1 fruit fly cellular context compared by ENCODE assay signal in the genomic region with DNA sequence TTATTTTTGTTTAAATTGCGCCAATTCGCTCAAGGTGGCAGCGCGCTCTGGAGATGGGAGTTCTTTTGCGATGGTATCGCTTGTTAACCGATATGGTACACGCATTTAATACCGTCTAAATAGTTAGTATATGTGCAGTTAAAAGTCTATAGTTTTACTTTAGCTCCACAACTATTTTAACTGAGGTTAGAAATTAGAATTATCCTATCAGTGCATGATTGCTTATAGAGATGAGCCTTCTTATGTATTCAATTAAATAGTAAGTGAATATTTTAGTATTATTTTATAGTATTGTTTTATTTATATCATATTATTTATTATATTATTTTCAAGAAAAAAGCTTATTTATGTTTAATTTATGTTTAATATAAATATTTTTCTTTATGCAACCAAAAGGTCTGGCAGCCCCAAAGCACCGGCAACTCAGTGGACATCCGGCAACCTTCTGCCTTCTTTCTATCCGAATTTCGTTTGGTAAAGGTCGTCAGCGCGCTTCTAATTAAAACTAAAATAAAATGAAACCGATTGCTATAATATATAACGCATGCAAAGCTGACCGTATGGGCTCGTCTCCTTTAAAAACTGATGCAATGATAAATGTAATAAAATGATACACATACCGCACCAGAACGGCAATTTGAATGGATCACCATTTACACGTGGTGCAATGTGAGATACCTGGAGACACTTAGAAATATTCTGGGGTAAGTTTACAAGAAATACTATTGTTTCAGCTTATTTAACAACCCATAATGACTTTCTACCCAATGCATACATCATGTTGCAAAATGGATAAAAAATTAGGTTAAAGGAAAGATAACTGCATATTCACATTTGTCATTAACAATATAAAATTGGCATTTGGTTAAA.
TF ChIP-seq lines count a peak whose summit lies in the region.

A gene (minus strand): TSS at position 52 of the 870 bp plus-strand sequence.

TF ChIP-seq in whole organism, embryonic, 481 proteins besides CTCF, POLR2A, EP300 and RAD21 (continued from another document and continues in another):
- TF ChIP-seq CG15479 (GFP tag; optimal IDR thresholded peaks at IDR 0.05; lab: Kevin White, UChicago) (peak; percentile 43), Rx (GFP tag; IDR thresholded peaks at IDR 0.05; lab: Robert Waterston, UW) (peak; percentile 36; the same call in 1 of the 2 replicates), CG34376 (GFP tag; optimal IDR thresholded peaks at IDR 0.05; lab: Kevin White, UChicago) (no peak), CG1832 (GFP tag; optimal IDR thresholded peaks at IDR 0.05; lab: Kevin White, UChicago) (no peak), insv (GFP tag; optimal IDR thresholded peaks at IDR 0.05; lab: Kevin White, UChicago) (peak in 1 of 2 experiments; percentile 44), Poxn (GFP tag; IDR thresholded peaks at IDR 0.05; lab: Robert Waterston, UW) (no peak), CG10959 (GFP tag; IDR thresholded peaks at IDR 0.05; lab: Robert Waterston, UW) (no peak), Nf-YB (GFP tag; optimal IDR thresholded peaks at IDR 0.05; lab: Kevin White, UChicago) (peak; percentile 50), CkIIα-i1 (GFP tag; IDR thresholded peaks at IDR 0.05; lab: Robert Waterston, UW) (no peak), Meics (GFP tag; optimal IDR thresholded peaks at IDR 0.05; lab: Kevin White, UChicago) (peak; percentile 67), C15 (GFP tag; IDR thresholded peaks at IDR 0.05; lab: Robert Waterston, UW) (no peak), ssp (GFP tag; IDR thresholded peaks at IDR 0.05; lab: Robert Waterston, UW) (peak; percentile 53; the same call in 1 of the 2 replicates), GATAe (GFP tag; conservative IDR thresholded peaks at IDR 0.05; lab: Robert Waterston, UW) (no peak), p53 (GFP tag; optimal IDR thresholded peaks at IDR 0.05; lab: Kevin White, UChicago) (no peak), CG7987 (GFP tag; optimal IDR thresholded peaks at IDR 0.05; lab: Kevin White, UChicago) (no peak), Nf-YC (tag; optimal IDR thresholded peaks at IDR 0.05; lab: Kevin White, UChicago) (peak; percentile 75), CG2875 (GFP tag; optimal IDR thresholded peaks at IDR 0.05; lab: Kevin White, UChicago) (peak; percentile 43), CG33557 (GFP tag; optimal IDR thresholded peaks at IDR 0.05; lab: Kevin White, UChicago) (peak; percentile 62), CG16779 (GFP tag; IDR thresholded peaks at IDR 0.05; lab: Robert Waterston, UW) (no peak), croc (GFP tag; conservative IDR thresholded peaks at IDR 0.05; lab: Robert Waterston, UW) (peak; percentile 57), Oaz (GFP tag; IDR thresholded peaks at IDR 0.05; lab: Robert Waterston, UW) (no peak), nom (GFP tag; optimal IDR thresholded peaks at IDR 0.05; lab: Kevin White, UChicago) (no peak), dan (GFP tag; IDR thresholded peaks at IDR 0.05; lab: Robert Waterston, UW) (no peak), CG30020 (tag; optimal IDR thresholded peaks at IDR 0.05; lab: Kevin White, UChicago) (peak; percentile 77), pb (GFP tag; optimal IDR thresholded peaks at IDR 0.05; lab: Kevin White, UChicago) (no peak), unpg (GFP tag; optimal IDR thresholded peaks at IDR 0.05; lab: Kevin White, UChicago) (peak; percentile 66), eve (GFP tag; optimal IDR thresholded peaks at IDR 0.05; lab: Kevin White, UChicago) (no peak), CG13123 (GFP tag; optimal IDR thresholded peaks at IDR 0.05; lab: Kevin White, UChicago) (no peak), Stat92E (GFP tag; optimal IDR thresholded peaks at IDR 0.05; lab: Kevin White, UChicago) (no peak), pan (optimal IDR thresholded peaks at IDR 0.05; lab: Kevin White, UChicago) (no peak), pan (GFP tag; optimal IDR thresholded peaks at IDR 0.05 in 1 of 2, IDR thresholded peaks at IDR 0.05 in 1 of 2) (peak in 1 of 2 experiments; percentile 65), CG10565 (GFP tag; optimal IDR thresholded peaks at IDR 0.05; lab: Kevin White, UChicago) (no peak), CG17568 (GFP tag; optimal IDR thresholded peaks at IDR 0.05; lab: Kevin White, UChicago) (no peak), CG13296 (GFP tag; optimal IDR thresholded peaks at IDR 0.05; lab: Kevin White, UChicago) (peak; percentile 54), CG10543 (GFP tag; optimal IDR thresholded peaks at IDR 0.05; lab: Kevin White, UChicago) (peak; percentile 47), lov (optimal IDR thresholded peaks at IDR 0.05; lab: Kevin White, UChicago) (no peak), lov (GFP tag; IDR thresholded peaks at IDR 0.05; lab: Robert Waterston, UW) (no peak), dati (GFP tag; IDR thresholded peaks at IDR 0.05; lab: Robert Waterston, UW) (no peak), HHEX (GFP tag; optimal IDR thresholded peaks at IDR 0.05; lab: Kevin White, UChicago) (peak; percentile 52), Hand (GFP tag; optimal IDR thresholded peaks at IDR 0.05; lab: Kevin White, UChicago) (no peak), Sry-β (GFP tag; optimal IDR thresholded peaks at IDR 0.05; lab: Kevin White, UChicago) (peak; percentile 37), ara (GFP tag; IDR thresholded peaks at IDR 0.05; lab: Robert Waterston, UW) (no peak), aop (GFP tag; IDR thresholded peaks at IDR 0.05; lab: Robert Waterston, UW) (no peak), Bgb (GFP tag; IDR thresholded peaks at IDR 0.05; lab: Robert Waterston, UW; ENCODE audit: partially characterized antibody) (peak; percentile 75), sisA (GFP tag; IDR thresholded peaks at IDR 0.05; lab: Robert Waterston, UW) (peak; percentile 49), CG6272 (GFP tag; IDR thresholded peaks at IDR 0.05; lab: Robert Waterston, UW) (peak; percentile 78), chm (GFP tag; IDR thresholded peaks at IDR 0.05; lab: Robert Waterston, UW) (no peak), Hr39 (optimal IDR thresholded peaks at IDR 0.05; lab: Kevin White, UChicago) (no peak), CG14014 (GFP tag; IDR thresholded peaks at IDR 0.05; lab: Robert Waterston, UW) (no peak), maf-S (GFP tag; optimal IDR thresholded peaks at IDR 0.05; lab: Kevin White, UChicago) (peak; percentile 4), CG32532 (GFP tag; IDR thresholded peaks at IDR 0.05; lab: Robert Waterston, UW) (peak; percentile 49; the same call in 1 of the 2 replicates), CG13424 (tag; optimal IDR thresholded peaks at IDR 0.05; lab: Kevin White, UChicago) (peak; percentile 76), inv (GFP tag; IDR thresholded peaks at IDR 0.05; lab: Robert Waterston, UW; ENCODE audit: partially characterized antibody) (peak; percentile 84), stc (GFP tag; IDR thresholded peaks at IDR 0.05; lab: Robert Waterston, UW) (no peak), mld (GFP tag; IDR thresholded peaks at IDR 0.05; lab: Robert Waterston, UW; ENCODE audit: partially characterized antibody) (no peak), CG8478 (optimal IDR thresholded peaks at IDR 0.05; lab: Kevin White, UChicago) (no peak), CG12236 (GFP tag; optimal IDR thresholded peaks at IDR 0.05; lab: Kevin White, UChicago) (no peak), zfh2 (GFP tag; optimal IDR thresholded peaks at IDR 0.05; lab: Kevin White, UChicago) (peak; percentile 53), gsb-n (tag; optimal IDR thresholded peaks at IDR 0.05; lab: Kevin White, UChicago) (peak; percentile 70), ftz-f1 (GFP tag; optimal IDR thresholded peaks at IDR 0.05; lab: Kevin White, UChicago) (peak; percentile 37), salm (tag; optimal IDR thresholded peaks at IDR 0.05; lab: Kevin White, UChicago) (no peak), CG12219 (GFP tag; optimal IDR thresholded peaks at IDR 0.05; lab: Kevin White, UChicago) (no peak), D (optimal IDR thresholded peaks at IDR 0.05; lab: Kevin White, UChicago) (no peak), D (GFP tag; optimal IDR thresholded peaks at IDR 0.05; lab: Kevin White, UChicago) (peak; percentile 57), CG11398 (GFP tag; optimal IDR thresholded peaks at IDR 0.05; lab: Kevin White, UChicago) (no peak), CG6254 (GFP tag; optimal IDR thresholded peaks at IDR 0.05; lab: Kevin White, UChicago) (peak; percentile 53), grn (GFP tag; optimal IDR thresholded peaks at IDR 0.05; lab: Kevin White, UChicago) (no peak), Scr (GFP tag; IDR thresholded peaks at IDR 0.05; lab: Robert Waterston, UW; ENCODE audit: partially characterized antibody) (peak; percentile 89), tna (GFP tag; IDR thresholded peaks at IDR 0.05; lab: Robert Waterston, UW; ENCODE audit: partially characterized antibody) (no peak; the same call in 1 of the 2 replicates), Doc2 (GFP tag; IDR thresholded peaks at IDR 0.05; lab: Robert Waterston, UW) (no peak), CG9727 (GFP tag; optimal IDR thresholded peaks at IDR 0.05; lab: Kevin White, UChicago) (peak; percentile 87), dmrt11E (tag; optimal IDR thresholded peaks at IDR 0.05; lab: Kevin White, UChicago) (peak; percentile 82), sug (tag; optimal IDR thresholded peaks at IDR 0.05; lab: Kevin White, UChicago) (peak; percentile 57), Dp (GFP tag; optimal IDR thresholded peaks at IDR 0.05; lab: Kevin White, UChicago) (peak; percentile 62), Chrac-16 (GFP tag; optimal IDR thresholded peaks at IDR 0.05; lab: Kevin White, UChicago) (peak; percentile 72), CG11504 (tag; optimal IDR thresholded peaks at IDR 0.05; lab: Kevin White, UChicago) (peak; percentile 83), cas (GFP tag; IDR thresholded peaks at IDR 0.05; lab: Robert Waterston, UW) (no peak), Camta (GFP tag; optimal IDR thresholded peaks at IDR 0.05; lab: Kevin White, UChicago) (peak; percentile 58), tx (GFP tag; optimal IDR thresholded peaks at IDR 0.05; lab: Kevin White, UChicago) (no peak), tup (GFP tag; optimal IDR thresholded peaks at IDR 0.05; lab: Kevin White, UChicago) (peak; percentile 7), Med (GFP tag; lab: Kevin White, UChicago) (peak; percentile 56), Hr78 (GFP tag; optimal IDR thresholded peaks at IDR 0.05; lab: Kevin White, UChicago) (no peak), CG7556 (GFP tag; optimal IDR thresholded peaks at IDR 0.05; lab: Kevin White, UChicago) (peak; percentile 75), CG9876 (GFP tag; optimal IDR thresholded peaks at IDR 0.05; lab: Kevin White, UChicago) (no peak), chn (GFP tag; optimal IDR thresholded peaks at IDR 0.05; lab: Kevin White, UChicago) (no peak), luna (GFP tag; optimal IDR thresholded peaks at IDR 0.05; lab: Kevin White, UChicago) (no peak), CG11723 (GFP tag; optimal IDR thresholded peaks at IDR 0.05; lab: Kevin White, UChicago) (no peak), CG7786 (GFP tag; optimal IDR thresholded peaks at IDR 0.05; lab: Kevin White, UChicago) (no peak), prd (optimal IDR thresholded peaks at IDR 0.05; lab: Kevin White, UChicago) (no peak), prd (GFP tag; IDR thresholded peaks at IDR 0.05; lab: Robert Waterston, UW) (peak; percentile 85), vvl (GFP tag; IDR thresholded peaks at IDR 0.05; lab: Robert Waterston, UW) (peak; percentile 65), CG13894 (tag; optimal IDR thresholded peaks at IDR 0.05; lab: Kevin White, UChicago) (no peak), CG4854 (GFP tag; optimal IDR thresholded peaks at IDR 0.05; lab: Kevin White, UChicago) (no peak), dimm (GFP tag; IDR thresholded peaks at IDR 0.05; lab: Robert Waterston, UW) (no peak), shn (GFP tag; optimal IDR thresholded peaks at IDR 0.05; lab: Kevin White, UChicago) (peak; percentile 22), CG18619 (GFP tag; optimal IDR thresholded peaks at IDR 0.05; lab: Kevin White, UChicago) (peak; percentile 55), fd64A (GFP tag; optimal IDR thresholded peaks at IDR 0.05; lab: Kevin White, UChicago) (no peak), B-H2 (GFP tag; optimal IDR thresholded peaks at IDR 0.05; lab: Kevin White, UChicago) (peak; percentile 54), D19A (tag; optimal IDR thresholded peaks at IDR 0.05; lab: Kevin White, UChicago) (peak; percentile 49), nmo (GFP tag; optimal IDR thresholded peaks at IDR 0.05; lab: Kevin White, UChicago) (peak; percentile 88), abd-A (tag; optimal IDR thresholded peaks at IDR 0.05; lab: Kevin White, UChicago) (no peak), Sry-δ (GFP tag; optimal IDR thresholded peaks at IDR 0.05; lab: Kevin White, UChicago) (peak; percentile 89), HmgD (GFP tag; optimal IDR thresholded peaks at IDR 0.05; lab: Kevin White, UChicago) (no peak), CG17186 (GFP tag; optimal IDR thresholded peaks at IDR 0.05; lab: Kevin White, UChicago) (peak; percentile 41), Hmr (GFP tag; optimal IDR thresholded peaks at IDR 0.05; lab: Kevin White, UChicago) (peak; percentile 75), CG1792 (GFP tag; optimal IDR thresholded peaks at IDR 0.05; lab: Kevin White, UChicago) (peak; percentile 2), nau (GFP tag; optimal IDR thresholded peaks at IDR 0.05; lab: Kevin White, UChicago) (no peak), seq (GFP tag; IDR thresholded peaks at IDR 0.05; lab: Robert Waterston, UW) (no peak; the same call in 1 of the 2 replicates), HLH3B (GFP tag; IDR thresholded peaks at IDR 0.05; lab: Robert Waterston, UW) (peak; percentile 42; the same call in 1 of the 2 replicates), wor (GFP tag; IDR thresholded peaks at IDR 0.05; lab: Robert Waterston, UW) (peak; percentile 53), Dbx (GFP tag; IDR thresholded peaks at IDR 0.05; lab: Robert Waterston, UW) (peak; percentile 75; the same call in 2 of the 3 replicates), bcd (GFP tag; optimal IDR thresholded peaks at IDR 0.05; lab: Kevin White, UChicago) (peak; percentile 77), otp (GFP tag; IDR thresholded peaks at IDR 0.05; lab: Robert Waterston, UW) (no peak), dpn (GFP tag; optimal IDR thresholded peaks at IDR 0.05; lab: Kevin White, UChicago) (peak; percentile 12 to 53), schlank (tag; optimal IDR thresholded peaks at IDR 0.05; lab: Kevin White, UChicago) (no peak), CG8290 (GFP tag; optimal IDR thresholded peaks at IDR 0.05; lab: Kevin White, UChicago) (peak; percentile 30), CG8290 (tag; optimal IDR thresholded peaks at IDR 0.05; lab: Kevin White, UChicago) (no peak), CG30431 (GFP tag; optimal IDR thresholded peaks at IDR 0.05; lab: Kevin White, UChicago) (peak; percentile 42), CG8924 (tag; optimal IDR thresholded peaks at IDR 0.05; lab: Kevin White, UChicago) (peak; percentile 80), jing (GFP tag; optimal IDR thresholded peaks at IDR 0.05; lab: Kevin White, UChicago) (no peak), BEAF-32 (GFP tag; optimal IDR thresholded peaks at IDR 0.05; lab: Kevin White, UChicago) (peak; percentile 82), ATbp (GFP tag; optimal IDR thresholded peaks at IDR 0.05; lab: Kevin White, UChicago) (no peak), CG7839 (tag; optimal IDR thresholded peaks at IDR 0.05; lab: Kevin White, UChicago) (peak; percentile 58), sob (GFP tag; IDR thresholded peaks at IDR 0.05; lab: Robert Waterston, UW) (no peak)
